Worm (Caenorhabditis elegans): Measurements from ENCODE around the gene cln-3.1.

Gene cln-3.1

ce11 chrV:11302698-11303097 lies 37.2 kb upstream of the cln-3.1 start, which contains the start of gene srh-46:
srh-46 (minus strand) TSS chrV:11302886.
- TF ChIP-seq hlh-13 (GFP tag; optimal IDR thresholded peaks at IDR 0.05) = no peak
- no peak for TF ChIP-seq gmeb-2 (tag; optimal IDR thresholded peaks at IDR 0.05)
- no peak for TF ChIP-seq ceh-14 (tag; optimal IDR thresholded peaks at IDR 0.05)
- TF ChIP-seq nfya-1 (tag; optimal IDR thresholded peaks at IDR 0.05) = no peak
- TF ChIP-seq K02D7.2 (tag; optimal IDR thresholded peaks at IDR 0.05) = no peak
- TF ChIP-seq pat-9 (tag; optimal IDR thresholded peaks at IDR 0.05) = no peak
- no peak for TF ChIP-seq mec-3 (tag; optimal IDR thresholded peaks at IDR 0.05; ENCODE audit: borderline replicate concordance)
- no peak for TF ChIP-seq K09A11.1 (tag; optimal IDR thresholded peaks at IDR 0.05; ENCODE audit: insufficient read depth)
- no peak for TF ChIP-seq ceh-34 (tag; optimal IDR thresholded peaks at IDR 0.05)
- no peak for TF ChIP-seq F13H6.1 (tag; optimal IDR thresholded peaks at IDR 0.05)
- no peak for TF ChIP-seq che-1 (tag; optimal IDR thresholded peaks at IDR 0.05)
- TF ChIP-seq ztf-16 (tag; optimal IDR thresholded peaks at IDR 0.05) = no peak
- no peak for TF ChIP-seq ceh-2 (tag; optimal IDR thresholded peaks at IDR 0.05)
- no peak for TF ChIP-seq ceh-6 (GFP tag; optimal IDR thresholded peaks at IDR 0.05)
- TF ChIP-seq madf-2 (tag; optimal IDR thresholded peaks at IDR 0.05) = no peak
- no peak for TF ChIP-seq fkh-6 (tag; optimal IDR thresholded peaks at IDR 0.05)
- no peak for TF ChIP-seq sdc-2 (tag; optimal IDR thresholded peaks at IDR 0.05)
- no peak for TF ChIP-seq odd-2 (tag; optimal IDR thresholded peaks at IDR 0.05)
- no peak for TF ChIP-seq pqm-1 (tag; optimal IDR thresholded peaks at IDR 0.05)

- TF ChIP-seq F13H6.1 (tag; optimal IDR thresholded peaks at IDR 0.05) (no peak), fax-1 (tag; optimal IDR thresholded peaks at IDR 0.05) (no peak)
Measured at ce11 chrV:11300539-11300938, 35.1 kb upstream of the cln-3.1 start, which contains the start of gene srh-47. srh-47 (minus strand) TSS chrV:11300639.

- no peak for TF ChIP-seq fax-1 (tag; optimal IDR thresholded peaks at IDR 0.05)
- no peak for TF ChIP-seq elt-2 (tag; optimal IDR thresholded peaks at IDR 0.05)
- TF ChIP-seq nhr-232 (tag; optimal IDR thresholded peaks at IDR 0.05) = no peak
- TF ChIP-seq lin-11 (tag; optimal IDR thresholded peaks at IDR 0.05) = no peak
- no peak for TF ChIP-seq C08G9.2 (tag; optimal IDR thresholded peaks at IDR 0.05)
- TF ChIP-seq K02D7.2 (tag; optimal IDR thresholded peaks at IDR 0.05) = no peak
- no peak for TF ChIP-seq K09A11.1 (tag; optimal IDR thresholded peaks at IDR 0.05; ENCODE audit: insufficient read depth)
- TF ChIP-seq ref-2 (tag; optimal IDR thresholded peaks at IDR 0.05) = no peak
- no peak for TF ChIP-seq F13H6.1 (tag; optimal IDR thresholded peaks at IDR 0.05)
- no peak for TF ChIP-seq ceh-48 (tag; optimal IDR thresholded peaks at IDR 0.05)
- TF ChIP-seq eyg-1 (tag; optimal IDR thresholded peaks at IDR 0.05) = no peak
- no peak for TF ChIP-seq tbx-2 (tag; optimal IDR thresholded peaks at IDR 0.05)
- no peak for TF ChIP-seq unc-42 (tag; optimal IDR thresholded peaks at IDR 0.05)
Measured at ce11 chrV:11299406-11299805, 34.0 kb upstream of the cln-3.1 start.

- no peak for TF ChIP-seq sox-2 (GFP tag; IDR thresholded peaks at IDR 0.05)
- no peak for TF ChIP-seq unc-55 (GFP tag; optimal IDR thresholded peaks at IDR 0.05)
- no peak for TF ChIP-seq fkh-10 (GFP tag; optimal IDR thresholded peaks at IDR 0.05)
Measured at ce11 chrV:11298632-11299031, 33.2 kb upstream of the cln-3.1 start, which contains the start of gene T03F7.5. T03F7.5 (minus strand) TSS chrV:11298732.

- no peak for TF ChIP-seq ceh-48 (tag; optimal IDR thresholded peaks at IDR 0.05)
- TF ChIP-seq pqm-1 (tag; optimal IDR thresholded peaks at IDR 0.05) = no peak
- TF ChIP-seq fkh-6 (tag; optimal IDR thresholded peaks at IDR 0.05) = no peak
- TF ChIP-seq odd-2 (tag; optimal IDR thresholded peaks at IDR 0.05) = no peak
- no peak for TF ChIP-seq ceh-6 (GFP tag; optimal IDR thresholded peaks at IDR 0.05)
- no peak for TF ChIP-seq ceh-19 (GFP tag; optimal IDR thresholded peaks at IDR 0.05)
- TF ChIP-seq pag-3 (tag; optimal IDR thresholded peaks at IDR 0.05; ENCODE audit: borderline replicate concordance) = no peak
- no peak for TF ChIP-seq zip-5 (tag; optimal IDR thresholded peaks at IDR 0.05)
- no peak for TF ChIP-seq Y22D7AL.16 (tag; optimal IDR thresholded peaks at IDR 0.05)
- no peak for TF ChIP-seq lim-6 (tag; optimal IDR thresholded peaks at IDR 0.05)
- no peak for TF ChIP-seq ceh-9 (tag; optimal IDR thresholded peaks at IDR 0.05)
- TF ChIP-seq ceh-31 (tag; optimal IDR thresholded peaks at IDR 0.05) = no peak
- TF ChIP-seq ahr-1 (tag; optimal IDR thresholded peaks at IDR 0.05) = no peak
- TF ChIP-seq ceh-30 (tag; optimal IDR thresholded peaks at IDR 0.05) = no peak
- no peak for TF ChIP-seq gmeb-2 (tag; optimal IDR thresholded peaks at IDR 0.05)
- no peak for TF ChIP-seq npax-4 (tag; optimal IDR thresholded peaks at IDR 0.05)
- no peak for TF ChIP-seq C08G9.2 (tag; optimal IDR thresholded peaks at IDR 0.05)
- no peak for TF ChIP-seq pax-1 (tag; optimal IDR thresholded peaks at IDR 0.05)
- no peak for TF ChIP-seq K02D7.2 (tag; optimal IDR thresholded peaks at IDR 0.05)
- no peak for TF ChIP-seq fax-1 (tag; optimal IDR thresholded peaks at IDR 0.05)
Measured at ce11 chrV:11294393-11294792, 28.9 kb upstream of the cln-3.1 start, which contains the start of gene T03F7.6. T03F7.6 (plus strand) TSS chrV:11294693.
